Fruit fly (Drosophila melanogaster): Measurements from ENCODE around the gene Bet3.

The Bet3 gene

dm6 chr3L:9441907-9442479 lies at the start of gene Bet3, which contains the start of gene Nf-YA:
Gene Bet3 (minus strand): TSS chr3L:9442267.
Gene Nf-YA (minus strand): TSS chr3L:9442267.
- TF ChIP-seq ttk (optimal IDR thresholded peaks at IDR 0.05): no peak
- TF ChIP-seq Sin3A (optimal IDR thresholded peaks at IDR 0.05): no peak
- TF ChIP-seq Myc (optimal IDR thresholded peaks at IDR 0.05): no peak
- no peak for TF ChIP-seq insv (optimal IDR thresholded peaks at IDR 0.05)
- no peak for TF ChIP-seq h (optimal IDR thresholded peaks at IDR 0.05)
- no peak for TF ChIP-seq psq (optimal IDR thresholded peaks at IDR 0.05)

DNA sequence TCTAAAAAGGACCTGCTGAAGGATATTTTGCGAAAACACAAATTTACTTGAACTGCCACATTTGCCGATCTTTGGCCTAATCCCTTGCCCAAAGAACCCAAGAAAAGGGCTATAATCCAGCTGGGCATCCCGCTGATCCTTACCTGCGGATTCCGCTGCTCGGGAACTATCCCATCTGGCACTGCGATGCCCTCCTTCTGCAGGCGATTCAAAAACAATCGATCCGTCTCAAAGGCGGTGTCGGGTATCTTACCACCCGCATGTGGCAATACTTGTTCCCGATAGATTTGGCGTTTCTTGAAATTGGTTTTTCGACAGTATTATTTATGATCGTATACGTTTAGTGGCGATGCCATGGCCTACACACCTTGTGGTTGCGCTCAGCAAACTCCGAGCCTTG lies 49.3 kb upstream of the Bet3 start:
- TF ChIP-seq insv (optimal IDR thresholded peaks at IDR 0.05) (no peak), psq (optimal IDR thresholded peaks at IDR 0.05) (no peak), h (optimal IDR thresholded peaks at IDR 0.05) (no peak), Myc (optimal IDR thresholded peaks at IDR 0.05) (no peak), Sin3A (optimal IDR thresholded peaks at IDR 0.05) (no peak), ttk (optimal IDR thresholded peaks at IDR 0.05) (no peak)

- no peak for TF ChIP-seq h (optimal IDR thresholded peaks at IDR 0.05)
- no peak for TF ChIP-seq Sin3A (optimal IDR thresholded peaks at IDR 0.05)
- no peak for TF ChIP-seq Myc (optimal IDR thresholded peaks at IDR 0.05)
- no peak for TF ChIP-seq ttk (optimal IDR thresholded peaks at IDR 0.05)
- TF ChIP-seq insv (optimal IDR thresholded peaks at IDR 0.05): no peak
- TF ChIP-seq psq (optimal IDR thresholded peaks at IDR 0.05): no peak
These were observed 48.4 kb upstream of the Bet3 start for dm6 chr3L:9490432-9490831.

DNA sequence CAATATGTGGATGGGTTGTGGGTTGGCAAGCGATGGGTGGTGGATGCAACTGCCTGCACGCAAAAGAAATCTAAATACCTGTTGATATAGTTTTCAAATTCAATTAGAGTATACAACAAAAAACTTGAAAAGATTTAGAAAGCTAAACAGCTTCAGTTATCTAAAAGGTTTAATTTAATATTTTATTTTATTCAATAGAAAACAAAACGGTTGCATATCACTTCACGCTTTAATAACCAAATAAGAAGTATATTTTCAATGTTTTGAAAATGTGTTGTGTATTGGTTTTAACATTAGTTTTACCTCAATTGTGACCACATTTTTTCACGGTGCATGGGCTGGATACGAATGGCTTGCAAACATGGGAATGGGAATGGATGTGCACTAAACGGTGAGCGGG lies 47.6 kb upstream of the Bet3 start:
- TF ChIP-seq Myc (optimal IDR thresholded peaks at IDR 0.05) (no peak), ttk (optimal IDR thresholded peaks at IDR 0.05) (no peak), insv (optimal IDR thresholded peaks at IDR 0.05) (no peak), h (optimal IDR thresholded peaks at IDR 0.05) (no peak), Sin3A (optimal IDR thresholded peaks at IDR 0.05) (no peak), psq (optimal IDR thresholded peaks at IDR 0.05) (no peak)

dm6 chr3L:9489133-9489532 lies 47.1 kb upstream of the Bet3 start, which contains the start of gene CG32036:
Gene CG32036 (minus strand): TSS chr3L:9489233.
- TF ChIP-seq Sin3A (optimal IDR thresholded peaks at IDR 0.05) (no peak), insv (optimal IDR thresholded peaks at IDR 0.05) (no peak), psq (optimal IDR thresholded peaks at IDR 0.05) (no peak), h (optimal IDR thresholded peaks at IDR 0.05) (no peak), ttk (optimal IDR thresholded peaks at IDR 0.05) (no peak), Myc (optimal IDR thresholded peaks at IDR 0.05) (no peak)

- TF ChIP-seq h (optimal IDR thresholded peaks at IDR 0.05) (no peak), psq (optimal IDR thresholded peaks at IDR 0.05) (no peak), Sin3A (optimal IDR thresholded peaks at IDR 0.05) (no peak), Myc (optimal IDR thresholded peaks at IDR 0.05) (no peak), ttk (optimal IDR thresholded peaks at IDR 0.05) (no peak), insv (optimal IDR thresholded peaks at IDR 0.05) (no peak)
These were observed 45.5 kb upstream of the Bet3 start, which contains the start of gene pall for dm6 chr3L:9487586-9487985. Gene pall (minus strand): TSS chr3L:9487790.

DNA sequence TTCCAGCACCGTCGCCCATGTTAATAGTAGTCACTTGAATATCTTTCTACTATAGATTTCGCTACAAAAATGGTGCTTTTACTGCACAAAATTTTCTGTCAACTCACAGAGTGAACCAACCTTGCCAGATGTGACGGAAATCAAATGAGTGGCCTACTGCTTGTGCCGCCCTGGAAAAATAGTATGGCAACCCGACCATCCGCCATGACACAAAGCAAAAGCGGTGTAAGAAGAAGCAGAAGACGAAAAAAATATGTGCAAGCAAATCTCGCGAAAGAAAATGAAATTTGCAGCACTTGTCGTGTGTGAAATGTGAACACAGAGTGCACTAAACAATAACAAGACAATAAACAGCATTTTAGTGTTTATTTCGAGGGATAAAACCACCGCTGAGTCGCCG lies 34.8 kb upstream of the Bet3 start, which contains the start of the genes Uch-L5 and Jarid2:
Gene Uch-L5 (minus strand): TSS at position 137 of the 400 bp plus-strand sequence.
Gene Jarid2 (plus strand): TSS at position 210 of the 400 bp plus-strand sequence.
- no peak for TF ChIP-seq psq (optimal IDR thresholded peaks at IDR 0.05)
- no peak for TF ChIP-seq Sin3A (optimal IDR thresholded peaks at IDR 0.05)
- no peak for TF ChIP-seq ttk (optimal IDR thresholded peaks at IDR 0.05)
- TF ChIP-seq h (optimal IDR thresholded peaks at IDR 0.05): no peak
- TF ChIP-seq Myc (optimal IDR thresholded peaks at IDR 0.05): no peak
- no peak for TF ChIP-seq insv (optimal IDR thresholded peaks at IDR 0.05)

dm6 chr3L:9471151-9471903 lies 29.3 kb upstream of the Bet3 start:
- TF ChIP-seq h (optimal IDR thresholded peaks at IDR 0.05): no peak
- TF ChIP-seq Sin3A (optimal IDR thresholded peaks at IDR 0.05): no peak

dm6 chr3L:9469079-9469478 lies 27.0 kb upstream of the Bet3 start:
- TF ChIP-seq insv (optimal IDR thresholded peaks at IDR 0.05): no peak
- TF ChIP-seq h (optimal IDR thresholded peaks at IDR 0.05): no peak
- no peak for TF ChIP-seq Myc (optimal IDR thresholded peaks at IDR 0.05)
- no peak for TF ChIP-seq psq (optimal IDR thresholded peaks at IDR 0.05)
- TF ChIP-seq ttk (optimal IDR thresholded peaks at IDR 0.05): no peak
- no peak for TF ChIP-seq Sin3A (optimal IDR thresholded peaks at IDR 0.05)

- TF ChIP-seq psq (optimal IDR thresholded peaks at IDR 0.05) (no peak), insv (optimal IDR thresholded peaks at IDR 0.05) (no peak), Myc (optimal IDR thresholded peaks at IDR 0.05) (no peak), ttk (optimal IDR thresholded peaks at IDR 0.05) (no peak), h (optimal IDR thresholded peaks at IDR 0.05) (no peak), Sin3A (optimal IDR thresholded peaks at IDR 0.05) (no peak)
These were observed 26.3 kb upstream of the Bet3 start for dm6 chr3L:9468261-9468890.

dm6 chr3L:9467763-9468206 lies 25.7 kb upstream of the Bet3 start:
- TF ChIP-seq Myc (optimal IDR thresholded peaks at IDR 0.05) (no peak), ttk (optimal IDR thresholded peaks at IDR 0.05) (no peak), Sin3A (optimal IDR thresholded peaks at IDR 0.05) (no peak), psq (optimal IDR thresholded peaks at IDR 0.05) (no peak), h (optimal IDR thresholded peaks at IDR 0.05) (no peak)

DNA sequence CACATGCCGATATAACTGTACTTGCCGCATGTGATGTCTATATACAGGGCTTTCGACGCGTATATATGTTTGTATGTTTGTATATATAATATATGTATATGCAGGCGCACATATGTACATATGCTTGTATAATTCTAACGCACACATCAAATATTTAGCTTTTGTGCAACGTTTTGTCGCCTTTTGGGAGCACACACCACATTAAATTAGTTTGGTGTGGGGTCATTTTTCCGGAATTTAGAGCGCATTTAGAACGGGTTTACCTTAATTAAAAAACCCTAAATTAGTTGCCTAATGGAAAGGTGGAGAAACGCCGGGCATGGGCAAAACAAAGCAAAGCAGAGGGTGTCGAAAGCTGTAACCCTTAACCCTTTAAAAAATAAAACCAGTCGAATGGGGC lies 25.2 kb upstream of the Bet3 start:
- no peak for TF ChIP-seq insv (optimal IDR thresholded peaks at IDR 0.05)
- no peak for TF ChIP-seq psq (optimal IDR thresholded peaks at IDR 0.05)
- TF ChIP-seq ttk (optimal IDR thresholded peaks at IDR 0.05): no peak
- no peak for TF ChIP-seq h (optimal IDR thresholded peaks at IDR 0.05)
- TF ChIP-seq Sin3A (optimal IDR thresholded peaks at IDR 0.05): no peak
- TF ChIP-seq Myc (optimal IDR thresholded peaks at IDR 0.05): no peak

Measured in Kc167 (cell line).